Worm (Caenorhabditis elegans): ENCODE measurements around the gene twk-25.

Gene twk-25

ce11 chrIV:11475080-11475479 lies 29.4 kb upstream of the twk-25 start:
- TF ChIP-seq nhr-237 (tag; optimal IDR thresholded peaks at IDR 0.05) = no peak
- TF ChIP-seq R02D3.7 (tag; optimal IDR thresholded peaks at IDR 0.05) = no peak

ce11 chrIV:11479095-11479494 lies 25.4 kb upstream of the twk-25 start, which contains the start of gene catp-8:
catp-8 (minus strand) TSS chrIV:11479251.
- TF ChIP-seq nhr-23 (tag; optimal IDR thresholded peaks at IDR 0.05) (no peak), F13H6.1 (tag; optimal IDR thresholded peaks at IDR 0.05) (no peak), blmp-1 (tag; optimal IDR thresholded peaks at IDR 0.05; ENCODE audit: insufficient read depth) (no peak), egl-27 (tag; optimal IDR thresholded peaks at IDR 0.05) (no peak), skn-1 (tag; optimal IDR thresholded peaks at IDR 0.05) (no peak), ztf-4 (tag; optimal IDR thresholded peaks at IDR 0.05) (peak; percentile 8), ceh-16 (tag; optimal IDR thresholded peaks at IDR 0.05) (no peak), ama-1 (optimal IDR thresholded peaks at IDR 0.05) (peak; percentile 57), unc-55 (GFP tag; optimal IDR thresholded peaks at IDR 0.05) (no peak)

ce11 chrIV:11480027-11480896 lies 24.3 kb upstream of the twk-25 start, which contains the start of the genes mbf-1 and nse-4:
mbf-1 (minus strand) TSS chrIV:11480369.
nse-4 (plus strand) TSS chrIV:11480846.
- no peak for TF ChIP-seq snpc-4 (tag; optimal IDR thresholded peaks at IDR 0.05)
- TF ChIP-seq crh-2 (tag; optimal IDR thresholded peaks at IDR 0.05) = peak; percentile 82
- TF ChIP-seq lsy-2 (tag; optimal IDR thresholded peaks at IDR 0.05) = peak; percentile 59 to 80
- TF ChIP-seq gmeb-1 (tag; optimal IDR thresholded peaks at IDR 0.05) = peak; percentile 76
- TF ChIP-seq lin-39 (tag; optimal IDR thresholded peaks at IDR 0.05) = no peak
- peak; percentile 56 for TF ChIP-seq fos-1 (tag; optimal IDR thresholded peaks at IDR 0.05)
- TF ChIP-seq C34F6.9 (tag; optimal IDR thresholded peaks at IDR 0.05) = peak; percentile 94
- peak; percentile 35 for TF ChIP-seq sma-9 (GFP tag; optimal IDR thresholded peaks at IDR 0.05)
- TF ChIP-seq sma-9 (tag; optimal IDR thresholded peaks at IDR 0.05) = no peak
- TF ChIP-seq skn-1 (tag; optimal IDR thresholded peaks at IDR 0.05) = peak; percentile 12
- peak; percentile 23 for TF ChIP-seq F13H6.1 (tag; optimal IDR thresholded peaks at IDR 0.05)
- peak; percentile 71 for TF ChIP-seq unc-55 (GFP tag; optimal IDR thresholded peaks at IDR 0.05)
- TF ChIP-seq sem-4 (tag; optimal IDR thresholded peaks at IDR 0.05) = peak; percentile 20
- peak; percentile 56 for TF ChIP-seq sma-3 (GFP tag; optimal IDR thresholded peaks at IDR 0.05)
- peak; percentile 7 for TF ChIP-seq nhr-21 (tag; optimal IDR thresholded peaks at IDR 0.05)
- peak; percentile 67 for TF ChIP-seq ama-1 (optimal IDR thresholded peaks at IDR 0.05)
- TF ChIP-seq lin-11 (tag; optimal IDR thresholded peaks at IDR 0.05) = no peak
- peak; percentile 47 for TF ChIP-seq lin-13 (GFP tag; optimal IDR thresholded peaks at IDR 0.05)
- no peak for TF ChIP-seq blmp-1 (tag; optimal IDR thresholded peaks at IDR 0.05; ENCODE audit: insufficient read depth)
- TF ChIP-seq alr-1 (tag; optimal IDR thresholded peaks at IDR 0.05) = no peak
- TF ChIP-seq nhr-129 (tag; optimal IDR thresholded peaks at IDR 0.05) = peak; percentile 65
- no peak for TF ChIP-seq egl-27 (tag; optimal IDR thresholded peaks at IDR 0.05)
- TF ChIP-seq ztf-4 (tag; optimal IDR thresholded peaks at IDR 0.05) = peak; percentile 48
- no peak for TF ChIP-seq nhr-11 (tag; optimal IDR thresholded peaks at IDR 0.05)
- TF ChIP-seq nhr-25 (tag; optimal IDR thresholded peaks at IDR 0.05) = peak; percentile 39

ce11 chrIV:11486859-11487258 lies 17.7 kb upstream of the twk-25 start:
- peak; percentile 32 for TF ChIP-seq mab-5 (tag; optimal IDR thresholded peaks at IDR 0.05)
- TF ChIP-seq ceh-16 (tag; optimal IDR thresholded peaks at IDR 0.05) = no peak

ce11 chrIV:11487889-11488556 lies 16.5 kb upstream of the twk-25 start:
- TF ChIP-seq sma-9 (GFP tag; optimal IDR thresholded peaks at IDR 0.05) (peak; percentile 3), sma-9 (tag; optimal IDR thresholded peaks at IDR 0.05) (no peak), elt-3 (tag; optimal IDR thresholded peaks at IDR 0.05) (no peak)
